Fruit fly (Drosophila melanogaster) whole organism: Measurements from ENCODE around the gene CG42594.

Experiments used
- CG8478 ChIP-seq: fragments of >200 bp; optimal IDR thresholded peaks from 2 replicates; lab custom pipeline; 2018; ENCODE audit warnings: inconsistent platforms
- Dll ChIP-seq: fragments of >200 bp; optimal IDR thresholded peaks from 2 replicates; lab custom pipeline; 2017
- EcR ChIP-seq, 2 experiments: fragments of >200 bp; optimal IDR thresholded peaks; 2 replicates each; lab custom pipeline; 2017; ENCODE audit warnings: missing biosample characterization in 2 of 2, missing genetic modification characterization in 2 of 2, missing genetic modification reagents in 2 of 2
- psq ChIP-seq: fragments of >200 bp; optimal IDR thresholded peaks from 2 replicates; lab custom pipeline; 2017
- usp ChIP-seq: fragments of >200 bp; optimal IDR thresholded peaks from 2 replicates; lab custom pipeline; 2017; ENCODE audit warnings: missing biosample characterization, missing genetic modification characterization, mixed read lengths

DNA sequence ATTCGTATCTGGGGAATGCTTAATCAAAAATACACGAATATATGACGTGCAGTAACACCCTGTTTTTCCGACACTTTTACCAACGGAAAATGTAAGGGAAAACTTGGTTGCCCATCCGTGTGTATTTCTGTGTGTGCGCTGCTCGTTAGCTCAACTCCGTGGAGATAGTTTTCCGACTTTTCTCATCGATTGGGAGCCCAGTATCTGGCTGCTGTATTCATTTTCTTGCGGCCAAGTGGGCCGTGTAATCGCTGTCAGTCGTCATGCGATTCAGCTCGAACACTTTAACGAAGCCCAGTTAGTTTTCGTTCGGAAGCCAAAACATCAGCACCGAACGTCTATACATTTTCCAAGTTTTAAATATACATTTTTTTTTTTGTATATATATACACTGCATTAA lies 34.7 kb downstream of the CG42594 start, which contains the start of gene boil:
- no peak for TF ChIP-seq CG8478 (lab: Kevin White, UChicago)
- TF ChIP-seq EcR (GFP tag; optimal IDR thresholded peaks at IDR 0.05; lab: Kevin White, UChicago), result no peak
- TF ChIP-seq psq, result no peak
- no peak for TF ChIP-seq Dll (lab: Kevin White, UChicago)
- no peak for TF ChIP-seq usp (GFP tag; lab: Kevin White, UChicago)
